Worm (Caenorhabditis elegans) whole organism, young adult: ENCODE data around the gene D1086.3.

Source experiments
- F49E8.2 ChIP-seq: sonication (generic microtip); optimal IDR thresholded peaks from 3 replicates; lab custom pipeline; 2017; ENCODE audit warnings: missing genetic modification characterization, mild to moderate bottlenecking, missing compliant biosample characterization, antibody characterized with exemption, moderate library complexity; ENCODE audit not compliant: insufficient read depth
- atf-7 ChIP-seq: sonication (generic microtip); optimal IDR thresholded peaks from 2 replicates; lab custom pipeline; 2017; ENCODE audit warnings: mild to moderate bottlenecking, missing genetic modification characterization, missing compliant biosample characterization
- snpc-4 ChIP-seq, 5 experiments: fragments of 150-350 bp in 1 of 5; sonication (generic microtip) in 4 of 5; optimal IDR thresholded peaks; 2 replicates each; lab custom pipeline; 2014 to 2018; ENCODE audit warnings: missing genetic modification characterization in 5 of 5, missing biosample characterization in 3 of 5, antibody characterized with exemption in 2 of 5, mild to moderate bottlenecking in 2 of 5, missing compliant biosample characterization in 2 of 5, missing genotype in 2 of 5, moderate library complexity in 2 of 5, missing genetic modification reagents in 1 of 5
- ztf-22 ChIP-seq: fragments of 200-800 bp; sonication (Bioruptor generic); optimal IDR thresholded peaks from 2 replicates; lab custom pipeline; 2018; ENCODE audit warnings: mild to moderate bottlenecking, missing genetic modification characterization, moderate library complexity, missing compliant biosample characterization

DNA sequence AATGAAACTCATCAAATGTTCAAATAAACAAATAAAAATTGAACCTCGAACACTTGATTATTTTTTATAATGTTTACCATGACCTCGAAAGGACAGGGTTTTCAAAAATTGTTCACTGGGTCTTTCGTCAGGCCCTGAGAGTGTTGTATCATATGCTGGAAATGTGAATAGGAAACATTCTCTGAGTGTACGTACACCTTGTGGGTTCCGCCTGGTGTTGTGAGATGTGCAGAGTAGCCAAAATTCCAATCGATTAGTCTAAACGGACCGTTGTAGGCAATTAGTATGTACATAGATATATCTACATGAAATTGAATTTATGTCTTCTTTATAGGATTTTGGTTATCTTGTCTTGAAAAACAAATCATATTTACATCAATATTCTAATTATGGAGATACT lies 2.0 kb downstream of the D1086.3 start:
- TF ChIP-seq F49E8.2 (tag; lab: Kevin White, UChicago) (no peak), ztf-22 (no peak), snpc-4 (GFP tag; optimal IDR thresholded peaks at IDR 0.05; lab: Kevin White, UChicago) (no peak), snpc-4 (tag; optimal IDR thresholded peaks at IDR 0.05; lab: Kevin White, UChicago) (peak in 2 of 4 experiments; percentile 36 to 70), atf-7 (tag; lab: Kevin White, UChicago) (no peak)
